Fruit fly (Drosophila melanogaster) whole organism, embryonic: ENCODE results near the gene NPF.

Experiments
- Antp ChIP-seq: fragments of 200-800 bp; sonication (Bioruptor generic); optimal IDR thresholded peaks from 3 replicates; lab custom pipeline; 2016; ENCODE audit warnings: missing biosample characterization, missing genetic modification characterization
- CG10274 ChIP-seq: fragments of 200-800 bp; sonication (Bioruptor generic); optimal IDR thresholded peaks from 3 replicates; lab custom pipeline; 2017; ENCODE audit warnings: missing biosample characterization, mild to moderate bottlenecking, missing genetic modification characterization
- CG11456 ChIP-seq: fragments of 200-800 bp; sonication (Bioruptor generic); IDR thresholded peaks from 3 replicates; pipeline ENCODE4 v1.3.6; 2022; ENCODE audit warnings: missing biosample characterization, missing genetic modification characterization
- CG12236 ChIP-seq: fragments of 200-800 bp; sonication (Bioruptor generic); optimal IDR thresholded peaks from 2 replicates; lab custom pipeline; 2016; ENCODE audit warnings: missing biosample characterization, missing genetic modification characterization
- CG12299 ChIP-seq: fragments of 200-800 bp; sonication (Bioruptor generic); optimal IDR thresholded peaks from 2 replicates; lab custom pipeline; 2018; ENCODE audit warnings: missing biosample characterization, mild to moderate bottlenecking, missing genetic modification characterization
- CG1233 ChIP-seq: fragments of 200-800 bp; sonication (Bioruptor generic); optimal IDR thresholded peaks from 4 replicates; lab custom pipeline; 2018; ENCODE audit warnings: missing biosample characterization, mild to moderate bottlenecking, missing genetic modification characterization
- CG15601 ChIP-seq: fragments of 200-800 bp; sonication (Bioruptor generic); optimal IDR thresholded peaks from 3 replicates; lab custom pipeline; 2019; ENCODE audit warnings: missing biosample characterization, mild to moderate bottlenecking, missing genetic modification characterization, moderate library complexity
- CG17361 ChIP-seq: fragments of 200-800 bp; sonication (Bioruptor generic); IDR thresholded peaks from 3 replicates; pipeline ENCODE4 v1.3.6; 2022; ENCODE audit warnings: missing biosample characterization, missing genetic modification characterization
- CG2116 ChIP-seq: fragments of 200-800 bp; sonication (Bioruptor generic); optimal IDR thresholded peaks from 3 replicates; lab custom pipeline; 2018; ENCODE audit warnings: missing biosample characterization, mild to moderate bottlenecking, missing genetic modification characterization
- CG2678 ChIP-seq: fragments of 200-800 bp; sonication (Bioruptor generic); optimal IDR thresholded peaks from 3 replicates; lab custom pipeline; 2019; ENCODE audit warnings: missing biosample characterization, mild to moderate bottlenecking, missing genetic modification characterization, moderate library complexity
- CG33557 ChIP-seq: fragments of 200-800 bp; sonication (Bioruptor generic); optimal IDR thresholded peaks from 2 replicates; lab custom pipeline; 2019; ENCODE audit warnings: missing biosample characterization, mild to moderate bottlenecking, missing genetic modification characterization, moderate library complexity
- CG34376 ChIP-seq: fragments of 200-800 bp; sonication (Bioruptor generic); optimal IDR thresholded peaks from 2 replicates; lab custom pipeline; 2018; ENCODE audit warnings: missing biosample characterization, mild to moderate bottlenecking, missing genetic modification characterization
- CG42726 ChIP-seq: fragments of 200-800 bp; sonication (Bioruptor generic); IDR thresholded peaks from 2 replicates; pipeline ENCODE4 v1.3.6; 2022; ENCODE audit warnings: missing biosample characterization, missing genetic modification characterization; ENCODE audit not compliant: partially characterized antibody
- CG4328 ChIP-seq: fragments of 200-800 bp; sonication (Bioruptor generic); optimal IDR thresholded peaks from 3 replicates; lab custom pipeline; 2017; ENCODE audit warnings: missing biosample characterization, missing genetic modification reagents, missing genetic modification characterization
- CG6683 ChIP-seq: fragments of 200-800 bp; sonication (Bioruptor generic); optimal IDR thresholded peaks from 2 replicates; lab custom pipeline; 2017; ENCODE audit warnings: missing biosample characterization, mild to moderate bottlenecking, missing genetic modification characterization, missing genetic modification reagents
- CG6813 ChIP-seq: fragments of 200-800 bp; sonication (Bioruptor generic); optimal IDR thresholded peaks from 2 replicates; lab custom pipeline; 2017; ENCODE audit warnings: missing biosample characterization, missing genetic modification characterization, mild to moderate bottlenecking, moderate library complexity, missing genetic modification reagents
- CG9817 ChIP-seq: fragments of 200-800 bp; sonication (Bioruptor generic); optimal IDR thresholded peaks from 2 replicates; lab custom pipeline; 2018; ENCODE audit warnings: missing biosample characterization, mild to moderate bottlenecking, missing genetic modification characterization, moderate library complexity
- Dfd ChIP-seq, 2 experiments: fragments of >200 bp; optimal IDR thresholded peaks; 2 replicates each; lab custom pipeline; 2017; ENCODE audit warnings: missing biosample characterization in 2 of 2, missing genetic modification characterization in 2 of 2
- Dref ChIP-seq: fragments of 200-800 bp; sonication (Bioruptor generic); IDR thresholded peaks from 2 replicates; pipeline ENCODE4 v1.3.6; 2022; ENCODE audit warnings: missing biosample characterization, missing genetic modification characterization
- Eip74EF ChIP-seq, 2 experiments: fragments of 200-800 bp in 1 of 2; fragments of >200 bp in 1 of 2; sonication (Bioruptor generic) in 1 of 2; optimal IDR thresholded peaks; 2 replicates each; lab custom pipeline; 2017 to 2019; ENCODE audit warnings: missing biosample characterization in 2 of 2, missing genetic modification characterization in 2 of 2, mild to moderate bottlenecking in 1 of 2, moderate library complexity in 1 of 2
- Hmr ChIP-seq: fragments of 200-800 bp; sonication (Bioruptor generic); optimal IDR thresholded peaks from 3 replicates; lab custom pipeline; 2017; ENCODE audit warnings: mild to moderate bottlenecking, missing biosample characterization, missing genetic modification reagents, missing genetic modification characterization
- MTF-1 ChIP-seq: fragments of 200-800 bp; sonication (Bioruptor generic); optimal IDR thresholded peaks from 2 replicates; lab custom pipeline; 2018; ENCODE audit warnings: missing biosample characterization, mild to moderate bottlenecking, missing genetic modification characterization, borderline replicate concordance
- Mes4 ChIP-seq: fragments of 200-800 bp; sonication (Bioruptor generic); optimal IDR thresholded peaks from 2 replicates; lab custom pipeline; 2016; ENCODE audit warnings: missing biosample characterization, missing genetic modification characterization
- NfI ChIP-seq: fragments of 200-800 bp; sonication (Bioruptor generic); optimal IDR thresholded peaks from 3 replicates; lab custom pipeline; 2018; ENCODE audit warnings: missing biosample characterization, mild to moderate bottlenecking, missing genetic modification characterization, moderate library complexity
- Rx ChIP-seq: fragments of 200-800 bp; sonication (Bioruptor generic); IDR thresholded peaks from 2 replicates; pipeline ENCODE4 v1.3.6; 2022; ENCODE audit warnings: missing biosample characterization, missing genetic modification characterization
- Sox100B ChIP-seq: fragments of 200-800 bp; sonication (Bioruptor generic); optimal IDR thresholded peaks from 3 replicates; lab custom pipeline; 2018; ENCODE audit warnings: missing biosample characterization, mild to moderate bottlenecking, missing genetic modification characterization
- Sry-β ChIP-seq: fragments of 200-800 bp; sonication (Bioruptor generic); optimal IDR thresholded peaks from 2 replicates; lab custom pipeline; 2018; ENCODE audit warnings: missing biosample characterization, mild to moderate bottlenecking, missing genetic modification characterization, moderate library complexity
- Trl ChIP-seq, 3 experiments: fragments of >200 bp in 2 of 3; fragments of 200-800 bp in 1 of 3; sonication (Bioruptor generic) in 1 of 3; optimal IDR thresholded peaks; 2 replicates in 1 of 3; 3 replicates in 2 of 3; lab custom pipeline; 2016 to 2017; ENCODE audit warnings: missing biosample characterization in 1 of 3, missing genetic modification characterization in 1 of 3
- Xrp1 ChIP-seq: fragments of 200-800 bp; sonication (Bioruptor generic); IDR thresholded peaks from 2 replicates; pipeline ENCODE4 v1.3.6; 2022; ENCODE audit warnings: missing biosample characterization, missing genetic modification characterization
- YL-1 ChIP-seq: fragments of 200-800 bp; sonication (Bioruptor generic); optimal IDR thresholded peaks from 3 replicates; lab custom pipeline; 2017; ENCODE audit warnings: missing biosample characterization, mild to moderate bottlenecking, missing genetic modification characterization
- abd-A ChIP-seq: fragments of 200-800 bp; sonication (Bioruptor generic); optimal IDR thresholded peaks from 3 replicates; lab custom pipeline; 2019; ENCODE audit warnings: missing biosample characterization, mild to moderate bottlenecking, missing genetic modification characterization, moderate library complexity
- amos ChIP-seq: fragments of 200-800 bp; sonication (Bioruptor generic); IDR thresholded peaks from 2 replicates; pipeline ENCODE4 v1.3.6; 2022; ENCODE audit warnings: missing biosample characterization, missing genetic modification characterization; ENCODE audit not compliant: partially characterized antibody
- bbx ChIP-seq: fragments of 200-800 bp; sonication (Bioruptor generic); IDR thresholded peaks from 2 replicates; pipeline ENCODE4 v1.3.6; 2022; ENCODE audit warnings: missing biosample characterization, missing genetic modification characterization; ENCODE audit not compliant: partially characterized antibody
- esg ChIP-seq: fragments of 200-800 bp; sonication (Bioruptor generic); conservative IDR thresholded peaks from 2 replicates; pipeline ENCODE4 v1.3.6; 2022; ENCODE audit warnings: missing biosample characterization, missing genetic modification characterization
- fd3F ChIP-seq: fragments of 200-800 bp; sonication (Bioruptor generic); optimal IDR thresholded peaks from 2 replicates; lab custom pipeline; 2018; ENCODE audit warnings: missing biosample characterization, mild to moderate bottlenecking, missing genetic modification characterization, moderate library complexity
- fd64A ChIP-seq: fragments of 200-800 bp; sonication (Bioruptor generic); optimal IDR thresholded peaks from 3 replicates; lab custom pipeline; 2018; ENCODE audit warnings: missing biosample characterization, mild to moderate bottlenecking, missing genetic modification characterization
- fru ChIP-seq: fragments of >200 bp; optimal IDR thresholded peaks from 2 replicates; lab custom pipeline; 2017
- h ChIP-seq: fragments of >200 bp; optimal IDR thresholded peaks from 2 replicates; lab custom pipeline; 2017
- mirr ChIP-seq: fragments of 200-800 bp; sonication (Bioruptor generic); optimal IDR thresholded peaks from 3 replicates; lab custom pipeline; 2018; ENCODE audit warnings: missing biosample characterization, mild to moderate bottlenecking, missing genetic modification characterization
- mld ChIP-seq: fragments of 200-800 bp; sonication (Bioruptor generic); IDR thresholded peaks from 3 replicates; pipeline ENCODE4 v1.3.6; 2022; ENCODE audit warnings: missing biosample characterization, missing genetic modification characterization; ENCODE audit not compliant: partially characterized antibody
- pfk ChIP-seq: fragments of 200-800 bp; sonication (Bioruptor generic); optimal IDR thresholded peaks from 2 replicates; lab custom pipeline; 2018; ENCODE audit warnings: missing biosample characterization, mild to moderate bottlenecking, missing genetic modification characterization, moderate library complexity
- schlank ChIP-seq: fragments of 200-800 bp; sonication (Bioruptor generic); optimal IDR thresholded peaks from 2 replicates; lab custom pipeline; 2018; ENCODE audit warnings: missing biosample characterization, mild to moderate bottlenecking, missing genetic modification characterization
- shn ChIP-seq: fragments of 200-800 bp; sonication (Bioruptor generic); optimal IDR thresholded peaks from 3 replicates; lab custom pipeline; 2016; ENCODE audit warnings: missing biosample characterization, missing genetic modification characterization
- sug ChIP-seq: fragments of 200-800 bp; optimal IDR thresholded peaks from 2 replicates; lab custom pipeline; 2019; ENCODE audit warnings: missing biosample characterization, mild to moderate bottlenecking, missing genetic modification characterization, moderate library complexity
- ttk ChIP-seq: fragments of 200-800 bp; sonication (Bioruptor generic); IDR thresholded peaks from 2 replicates; pipeline ENCODE4 v2.1.2; 2022; ENCODE audit warnings: missing biosample characterization, missing genetic modification characterization

Gene NPF

dm6 chr3R:16655000-16655493 is 46.0 kb downstream of the NPF start (continued):
- TF ChIP-seq NfI (peak; percentile 9), pfk (GFP tag; lab: Kevin White, UChicago) (peak; percentile 20), Eip74EF (GFP tag; optimal IDR thresholded peaks at IDR 0.05; lab: Kevin White, UChicago) (peak in 1 of 2 experiments; percentile 75), schlank (peak; percentile 3), Xrp1 (peak; percentile 25; the same call in 1 of the 2 replicates), CG34376 (GFP tag; lab: Kevin White, UChicago) (peak; percentile 33), fd3F (GFP tag; lab: Kevin White, UChicago) (peak; percentile 17), Sox100B (GFP tag; lab: Kevin White, UChicago) (peak; percentile 16), CG1233 (GFP tag; lab: Kevin White, UChicago) (peak; percentile 27), CG33557 (GFP tag; lab: Kevin White, UChicago) (peak; percentile 49), CG4328 (peak; percentile 39), fd64A (peak; percentile 15), amos (GFP tag; lab: Robert Waterston, UW) (peak; percentile 11; the same call in 1 of the 2 replicates), CG2678 (tag; lab: Kevin White, UChicago) (peak; percentile 40), sug (tag; lab: Kevin White, UChicago) (peak; percentile 32), CG15601 (tag; lab: Kevin White, UChicago) (peak; percentile 15), fru (lab: Kevin White, UChicago) (no peak), Sry-β (GFP tag; lab: Kevin White, UChicago) (no peak), CG6683 (GFP tag; lab: Kevin White, UChicago) (no peak), Trl (optimal IDR thresholded peaks at IDR 0.05; lab: Kevin White, UChicago) (peak in 1 of 2 experiments; percentile 3), Trl (GFP tag; optimal IDR thresholded peaks at IDR 0.05; lab: Kevin White, UChicago) (no peak), CG12299 (tag; lab: Kevin White, UChicago) (peak; percentile 40), mirr (peak; percentile 47), CG42726 (GFP tag; lab: Robert Waterston, UW) (no peak), CG6813 (GFP tag; lab: Kevin White, UChicago) (no peak)
- TF ChIP-seq, all 482 proteins: peak for 27

dm6 chr3R:16655494-16656493 is 46.8 kb downstream of the NPF start, which contains the start of gene modSP:
TSS of gene modSP (minus strand) at chr3R:16655662.
- TF ChIP-seq CG1233 (GFP tag; lab: Kevin White, UChicago) (no peak), h (lab: Kevin White, UChicago) (no peak), CG6813 (GFP tag; lab: Kevin White, UChicago) (no peak), CG10274 (GFP tag; lab: Kevin White, UChicago) (peak; percentile 82), ttk (no peak; the same call in 1 of the 2 replicates), bbx (GFP tag; lab: Robert Waterston, UW) (peak; percentile 83), Rx (GFP tag; lab: Robert Waterston, UW) (peak; percentile 22; the same call in 1 of the 2 replicates), YL-1 (GFP tag; lab: Kevin White, UChicago) (no peak), Dfd (GFP tag; optimal IDR thresholded peaks at IDR 0.05; lab: Kevin White, UChicago) (no peak), CG12236 (peak; percentile 15), shn (GFP tag; lab: Kevin White, UChicago) (no peak), Hmr (GFP tag; lab: Kevin White, UChicago) (peak; percentile 68), CG2116 (peak; percentile 42), Antp (GFP tag; lab: Kevin White, UChicago) (peak; percentile 48), esg (GFP tag; lab: Robert Waterston, UW) (no peak), CG17361 (GFP tag; lab: Robert Waterston, UW) (peak; percentile 62; the same call in 1 of the 3 replicates), Mes4 (GFP tag; lab: Kevin White, UChicago) (no peak), abd-A (tag; lab: Kevin White, UChicago) (peak; percentile 24), mld (peak; percentile 81; the same call in 2 of the 3 replicates), MTF-1 (GFP tag; lab: Kevin White, UChicago) (no peak), Dref (GFP tag; lab: Robert Waterston, UW) (peak; percentile 54), CG11456 (peak; percentile 69; the same call in 2 of the 3 replicates), CG9817 (tag; lab: Kevin White, UChicago) (peak; percentile 7)
